Worm (Caenorhabditis elegans) whole organism, L4 larva: ENCODE data around the gene snt-1.
A peak's percentile ranks its signal among the peaks of the same experiment; 100 is the strongest.

Experiments
- F37D6.2 ChIP-seq: sonication (generic microtip); optimal IDR thresholded peaks from 2 replicates; lab custom pipeline; 2016; ENCODE audit warnings: mild to moderate bottlenecking, missing genetic modification characterization, missing compliant biosample characterization
- F49E8.2 ChIP-seq: sonication (generic microtip); optimal IDR thresholded peaks from 2 replicates; lab custom pipeline; 2016; ENCODE audit warnings: missing compliant biosample characterization, mild to moderate bottlenecking, missing genetic modification characterization, borderline replicate concordance
- T20F7.1 ChIP-seq: fragments of 200-800 bp; sonication (Bioruptor generic); optimal IDR thresholded peaks from 2 replicates; lab custom pipeline; 2018; ENCODE audit warnings: mild to moderate bottlenecking, missing genetic modification characterization, missing compliant biosample characterization
- T26A8.4 ChIP-seq: fragments of 200-800 bp; sonication (Bioruptor generic); IDR thresholded peaks from 2 replicates; pipeline ENCODE4 v1.3.6; 2022; ENCODE audit warnings: missing genetic modification characterization, missing compliant biosample characterization
- Y105C5A.15 ChIP-seq: fragments of 200-800 bp; sonication (Bioruptor generic); IDR thresholded peaks from 2 replicates; pipeline ENCODE4 v1.3.6; 2022; ENCODE audit warnings: missing genetic modification characterization, missing compliant biosample characterization
- Y75B8A.6 ChIP-seq: fragments of 200-800 bp; sonication (Bioruptor generic); IDR thresholded peaks from 2 replicates; pipeline ENCODE4 v1.3.6; 2022; ENCODE audit warnings: missing genetic modification reagents, missing genetic modification characterization, missing compliant biosample characterization
- aha-1 ChIP-seq: fragments of 150-350 bp; peaks from one replicate; lab custom pipeline; 2014; ENCODE audit warnings: missing biosample characterization, missing genetic modification characterization
- ama-1 ChIP-seq: fragments of 150-350 bp; optimal IDR thresholded peaks from 2 replicates; lab custom pipeline; 2014; ENCODE audit warnings: inconsistent platforms, mixed read lengths
- arid-1 ChIP-seq: fragments of 200-800 bp; sonication (Bioruptor generic); conservative IDR thresholded peaks from 2 replicates; pipeline ENCODE4 v1.3.6; 2022; ENCODE audit warnings: missing genetic modification reagents, missing genetic modification characterization, missing compliant biosample characterization
- ceh-28 ChIP-seq: fragments of 150-350 bp; optimal IDR thresholded peaks from 2 replicates; lab custom pipeline; 2014; ENCODE audit warnings: missing biosample characterization, missing genetic modification reagents, missing genetic modification characterization
- ceh-82 ChIP-seq: sonication (generic microtip); optimal IDR thresholded peaks from 2 replicates; lab custom pipeline; 2017; ENCODE audit warnings: missing biosample characterization, missing genetic modification characterization
- daf-8 ChIP-seq: fragments of 200-800 bp; sonication (Bioruptor generic); IDR thresholded peaks from 2 replicates; pipeline ENCODE4 v1.3.6; 2022; ENCODE audit warnings: missing genetic modification characterization, missing compliant biosample characterization
- dmd-6 ChIP-seq: fragments of 200-800 bp; sonication (Bioruptor generic); IDR thresholded peaks from 2 replicates; pipeline ENCODE4 v1.3.6; 2022; ENCODE audit warnings: missing genetic modification reagents, missing genetic modification characterization, missing compliant biosample characterization
- dmd-8 ChIP-seq: fragments of 200-800 bp; sonication (Bioruptor generic); IDR thresholded peaks from 2 replicates; pipeline ENCODE4 v1.3.6; 2022; ENCODE audit warnings: missing genetic modification characterization, missing compliant biosample characterization
- duxl-1 ChIP-seq: sonication (generic microtip); optimal IDR thresholded peaks from 2 replicates; lab custom pipeline; 2016; ENCODE audit warnings: mild to moderate bottlenecking, missing genetic modification characterization, moderate library complexity, missing compliant biosample characterization; ENCODE audit not compliant: poor library complexity
- dve-1 ChIP-seq: sonication (generic microtip); optimal IDR thresholded peaks from 2 replicates; lab custom pipeline; 2017; ENCODE audit warnings: antibody characterized with exemption, mild to moderate bottlenecking, missing genetic modification characterization, missing compliant biosample characterization; ENCODE audit not compliant: insufficient read depth
- fos-1 ChIP-seq: fragments of 150-350 bp; optimal IDR thresholded peaks from 2 replicates; lab custom pipeline; 2014; ENCODE audit warnings: missing biosample characterization, missing genetic modification characterization
- hlh-11 ChIP-seq: fragments of 200-800 bp; sonication (Bioruptor generic); optimal IDR thresholded peaks from 2 replicates; lab custom pipeline; 2018; ENCODE audit warnings: mild to moderate bottlenecking, missing genetic modification characterization, missing compliant biosample characterization
- lin-38 ChIP-seq: fragments of 200-800 bp; sonication (Bioruptor generic); IDR thresholded peaks from 2 replicates; pipeline ENCODE4 v1.3.6; 2022; ENCODE audit warnings: missing genetic modification reagents, missing genetic modification characterization, missing compliant biosample characterization
- mdl-1 ChIP-seq, 2 experiments: fragments of 150-350 bp in 1 of 2; sonication (generic microtip) in 1 of 2; optimal IDR thresholded peaks; 2 replicates each; lab custom pipeline; 2014 to 2017; ENCODE audit warnings: missing biosample characterization in 2 of 2, missing genetic modification characterization in 2 of 2
- mep-1 ChIP-seq: fragments of 150-350 bp; sonication (generic microtip); optimal IDR thresholded peaks from 3 replicates; lab custom pipeline; 2014; ENCODE audit warnings: missing biosample characterization, missing genetic modification characterization
- nhr-10 ChIP-seq: fragments of 150-350 bp; optimal IDR thresholded peaks from 2 replicates; lab custom pipeline; 2014; ENCODE audit warnings: missing biosample characterization, missing genetic modification characterization
- nhr-111 ChIP-seq: fragments of 200-800 bp; sonication (Bioruptor generic); optimal IDR thresholded peaks from 2 replicates; lab custom pipeline; 2018; ENCODE audit warnings: mild to moderate bottlenecking, missing genetic modification characterization, missing compliant biosample characterization
- nhr-41 ChIP-seq: fragments of 200-800 bp; sonication (Bioruptor generic); IDR thresholded peaks from 2 replicates; pipeline ENCODE4 v1.3.6; 2022; ENCODE audit warnings: missing genetic modification reagents, missing genetic modification characterization, missing compliant biosample characterization
- nhr-48 ChIP-seq: sonication (generic microtip); optimal IDR thresholded peaks from 2 replicates; lab custom pipeline; 2016; ENCODE audit warnings: mild to moderate bottlenecking, missing genetic modification characterization, missing compliant biosample characterization
- nhr-6 ChIP-seq: fragments of 150-350 bp; optimal IDR thresholded peaks from 2 replicates; lab custom pipeline; 2014; ENCODE audit warnings: missing biosample characterization, missing genetic modification characterization
- nhr-76 ChIP-seq: fragments of 150-350 bp; optimal IDR thresholded peaks from 2 replicates; lab custom pipeline; 2014; ENCODE audit warnings: missing biosample characterization, missing genetic modification characterization
- rbr-2 ChIP-seq: sonication (generic microtip); optimal IDR thresholded peaks from 2 replicates; lab custom pipeline; 2016; ENCODE audit warnings: missing genotype, missing genetic modification characterization, missing compliant biosample characterization
- sdz-12 ChIP-seq: fragments of 200-800 bp; sonication (Bioruptor generic); optimal IDR thresholded peaks from 2 replicates; lab custom pipeline; 2018; ENCODE audit warnings: mild to moderate bottlenecking, missing genetic modification characterization, missing compliant biosample characterization
- skn-1 ChIP-seq: fragments of 150-350 bp; optimal IDR thresholded peaks from 2 replicates; lab custom pipeline; 2014; ENCODE audit warnings: missing biosample characterization, missing genetic modification characterization
- snpc-1.2 ChIP-seq: fragments of 200-800 bp; sonication (Bioruptor generic); IDR thresholded peaks from 2 replicates; pipeline ENCODE4 v1.3.6; 2022; ENCODE audit warnings: missing genetic modification reagents, missing genetic modification characterization, missing compliant biosample characterization
- spr-3 ChIP-seq: fragments of 200-800 bp; sonication (Bioruptor generic); optimal IDR thresholded peaks from 2 replicates; lab custom pipeline; 2018; ENCODE audit warnings: mild to moderate bottlenecking, missing genetic modification characterization, missing compliant biosample characterization
- zag-1 ChIP-seq: fragments of 150-350 bp; optimal IDR thresholded peaks from 2 replicates; lab custom pipeline; 2014; ENCODE audit warnings: missing biosample characterization, missing genetic modification characterization
- zfp-3 ChIP-seq: fragments of 200-800 bp; sonication (Bioruptor generic); conservative IDR thresholded peaks from 2 replicates; pipeline ENCODE4 v1.3.6; 2022; ENCODE audit warnings: missing genetic modification reagents, missing genetic modification characterization, missing compliant biosample characterization
- ztf-7 ChIP-seq: fragments of 150-350 bp; optimal IDR thresholded peaks from 2 replicates; lab custom pipeline; 2014; ENCODE audit warnings: missing biosample characterization, missing genetic modification characterization

The snt-1 gene

ce11 chrII:6782738-6783163 lies 28.0 kb upstream of the snt-1 start (continued):
- TF ChIP-seq hlh-11 (tag; lab: Kevin White, UChicago) (peak; percentile 69), nhr-10 (tag; lab: Kevin White, UChicago) (no peak), arid-1 (0 out of 2 replicates have a peak, but pooled peaks have one; percentile 40), skn-1 (tag; lab: Kevin White, UChicago) (no peak), mdl-1 (tag; optimal IDR thresholded peaks at IDR 0.05; lab: Kevin White, UChicago) (no peak), aha-1 (tag; lab: Kevin White, UChicago) (peak; percentile 90), F37D6.2 (tag; lab: Kevin White, UChicago) (peak; percentile 29), dmd-6 (GFP tag; lab: Robert Waterston, UW) (peak; percentile 44), lin-38 (peak; percentile 56), ceh-28 (tag; lab: Kevin White, UChicago) (peak; percentile 34), zfp-3 (GFP tag; lab: Robert Waterston, UW) (no peak)

ce11 chrII:6783377-6783829 lies 27.4 kb upstream of the snt-1 start, which contains the start of gene gldi-2:
Gene gldi-2 (plus strand): TSS chrII:6783427.
- TF ChIP-seq nhr-76 (tag; lab: Kevin White, UChicago) (no peak), T26A8.4 (GFP tag; lab: Robert Waterston, UW) (no peak), T20F7.1 (GFP tag; lab: Kevin White, UChicago) (no peak), Y105C5A.15 (GFP tag; lab: Robert Waterston, UW) (no peak), ztf-7 (no peak), dmd-8 (GFP tag; lab: Robert Waterston, UW) (no peak), nhr-41 (no peak), hlh-11 (tag; lab: Kevin White, UChicago) (no peak), sdz-12 (GFP tag; lab: Kevin White, UChicago) (no peak), snpc-1.2 (GFP tag; lab: Robert Waterston, UW) (no peak), rbr-2 (tag; lab: Kevin White, UChicago) (no peak), skn-1 (tag; lab: Kevin White, UChicago) (no peak), spr-3 (no peak), duxl-1 (tag; lab: Kevin White, UChicago) (no peak), nhr-6 (tag; lab: Kevin White, UChicago) (no peak)

ce11 chrII:6788672-6789298 lies 22.0 kb upstream of the snt-1 start, which contains the start of gene T13C2.3:
Gene T13C2.3 (plus strand): TSS chrII:6789248.
- TF ChIP-seq nhr-111 (GFP tag; lab: Kevin White, UChicago) (no peak), dve-1 (no peak), nhr-48 (tag; lab: Kevin White, UChicago) (no peak), daf-8 (GFP tag; lab: Robert Waterston, UW) (no peak), aha-1 (tag; lab: Kevin White, UChicago) (peak; percentile 8), ceh-82 (no peak)

ce11 chrII:6791891-6792290 lies 18.9 kb upstream of the snt-1 start, which contains the start of gene T13C2.2:
Gene T13C2.2 (plus strand): TSS chrII:6792191.
- no peak for TF ChIP-seq ama-1
- TF ChIP-seq fos-1 (tag; lab: Kevin White, UChicago): no peak
- no peak for TF ChIP-seq Y75B8A.6 (GFP tag; lab: Robert Waterston, UW)
- no peak for TF ChIP-seq F49E8.2 (tag; lab: Kevin White, UChicago)
- TF ChIP-seq zag-1: no peak
- TF ChIP-seq mep-1: no peak
- TF ChIP-seq, all 104 proteins: peak for 0
